Fruit fly (Drosophila melanogaster): Measurements from ENCODE around the gene CG43218.
A peak's percentile ranks its signal among the peaks of the same experiment; 100 is the strongest.

The CG43218 gene

dm6 chr3L:21257731-21258130, at the start of gene CG43218:
Gene CG43218, plus strand, starts transcription at chr3L:21258020.
- no peak for TF ChIP-seq pan (optimal IDR thresholded peaks at IDR 0.05)

dm6 chr3L:21209921-21210532, 47.8 kb upstream of the CG43218 start, which contains the start of the genes CG10510 and CG10508:
Gene CG10510, minus strand, starts transcription at chr3L:21210084.
Gene CG10508, plus strand, starts transcription at chr3L:21210215.
- TF ChIP-seq CG8478 (optimal IDR thresholded peaks at IDR 0.05) = no peak
- no peak for TF ChIP-seq usp (GFP tag; optimal IDR thresholded peaks at IDR 0.05)
- no peak for TF ChIP-seq Dll (optimal IDR thresholded peaks at IDR 0.05)
- TF ChIP-seq pan (optimal IDR thresholded peaks at IDR 0.05) = no peak
- no peak for TF ChIP-seq EcR (GFP tag; optimal IDR thresholded peaks at IDR 0.05)
- TF ChIP-seq psq (optimal IDR thresholded peaks at IDR 0.05) = no peak

dm6 chr3L:21216697-21217291, 41.0 kb upstream of the CG43218 start, which contains the start of the genes Trmt112 and Ilk:
Gene Trmt112, minus strand, starts transcription at chr3L:21216839.
Gene Ilk, plus strand, starts transcription at chr3L:21216901.
- no peak for TF ChIP-seq usp (GFP tag; optimal IDR thresholded peaks at IDR 0.05)
- TF ChIP-seq psq (optimal IDR thresholded peaks at IDR 0.05) = no peak
- no peak for TF ChIP-seq CG8478 (optimal IDR thresholded peaks at IDR 0.05)
- TF ChIP-seq Dll (optimal IDR thresholded peaks at IDR 0.05) = no peak
- TF ChIP-seq pan (optimal IDR thresholded peaks at IDR 0.05) = no peak
- no peak for TF ChIP-seq EcR (GFP tag; optimal IDR thresholded peaks at IDR 0.05)

dm6 chr3L:21219160-21219559, 38.7 kb upstream of the CG43218 start:
- no peak for TF ChIP-seq pan (optimal IDR thresholded peaks at IDR 0.05)
- no peak for TF ChIP-seq psq (optimal IDR thresholded peaks at IDR 0.05)
- no peak for TF ChIP-seq Dll (optimal IDR thresholded peaks at IDR 0.05)
- no peak for TF ChIP-seq EcR (GFP tag; optimal IDR thresholded peaks at IDR 0.05)
- no peak for TF ChIP-seq usp (GFP tag; optimal IDR thresholded peaks at IDR 0.05)
- TF ChIP-seq CG8478 (optimal IDR thresholded peaks at IDR 0.05) = no peak

- no peak for TF ChIP-seq Dll (optimal IDR thresholded peaks at IDR 0.05)
- no peak for TF ChIP-seq usp (GFP tag; optimal IDR thresholded peaks at IDR 0.05)
- no peak for TF ChIP-seq psq (optimal IDR thresholded peaks at IDR 0.05)
These were observed 37.7 kb upstream of the CG43218 start, which contains the start of gene CG43219 for dm6 chr3L:21220100-21220499. Gene CG43219, plus strand, starts transcription at chr3L:21220400.

- TF ChIP-seq CG8478 (optimal IDR thresholded peaks at IDR 0.05) = no peak
- no peak for TF ChIP-seq usp (GFP tag; optimal IDR thresholded peaks at IDR 0.05)
- TF ChIP-seq Dll (optimal IDR thresholded peaks at IDR 0.05) = no peak
- no peak for TF ChIP-seq pan (optimal IDR thresholded peaks at IDR 0.05)
- TF ChIP-seq psq (optimal IDR thresholded peaks at IDR 0.05) = no peak
- TF ChIP-seq EcR (GFP tag; optimal IDR thresholded peaks at IDR 0.05) = no peak
These were observed 34.6 kb upstream of the CG43218 start for dm6 chr3L:21223268-21223667.

- TF ChIP-seq EcR (GFP tag; optimal IDR thresholded peaks at IDR 0.05) = no peak
- TF ChIP-seq Dll (optimal IDR thresholded peaks at IDR 0.05) = no peak
- TF ChIP-seq CG8478 (optimal IDR thresholded peaks at IDR 0.05) = no peak
- TF ChIP-seq pan (optimal IDR thresholded peaks at IDR 0.05) = no peak
- no peak for TF ChIP-seq usp (GFP tag; optimal IDR thresholded peaks at IDR 0.05)
These were observed 33.5 kb upstream of the CG43218 start for dm6 chr3L:21224274-21224673.

dm6 chr3L:21224701-21225223, 33.1 kb upstream of the CG43218 start:
- TF ChIP-seq pan (optimal IDR thresholded peaks at IDR 0.05) (no peak), EcR (GFP tag; optimal IDR thresholded peaks at IDR 0.05) (peak; percentile 85 to 99), CG8478 (optimal IDR thresholded peaks at IDR 0.05) (no peak), usp (GFP tag; optimal IDR thresholded peaks at IDR 0.05) (no peak), Dll (optimal IDR thresholded peaks at IDR 0.05) (no peak), psq (optimal IDR thresholded peaks at IDR 0.05) (no peak)

- TF ChIP-seq CG8478 (optimal IDR thresholded peaks at IDR 0.05) = no peak
- peak in 1 of 2 experiments; percentile 97 for TF ChIP-seq EcR (GFP tag; optimal IDR thresholded peaks at IDR 0.05)
- TF ChIP-seq pan (optimal IDR thresholded peaks at IDR 0.05) = no peak
- no peak for TF ChIP-seq usp (GFP tag; optimal IDR thresholded peaks at IDR 0.05)
These were observed 32.2 kb upstream of the CG43218 start for dm6 chr3L:21225642-21226041.

- TF ChIP-seq pan (optimal IDR thresholded peaks at IDR 0.05) (no peak), psq (optimal IDR thresholded peaks at IDR 0.05) (no peak), usp (GFP tag; optimal IDR thresholded peaks at IDR 0.05) (no peak), CG8478 (optimal IDR thresholded peaks at IDR 0.05) (no peak), Dll (optimal IDR thresholded peaks at IDR 0.05) (no peak), EcR (GFP tag; optimal IDR thresholded peaks at IDR 0.05) (no peak)
These were observed 31.5 kb upstream of the CG43218 start, which contains the start of gene Eip78C for dm6 chr3L:21226309-21226708. Gene Eip78C, plus strand, starts transcription at chr3L:21226609.

dm6 chr3L:21229764-21230163, 28.1 kb upstream of the CG43218 start:
- TF ChIP-seq Dll (optimal IDR thresholded peaks at IDR 0.05) = no peak
- TF ChIP-seq EcR (GFP tag; optimal IDR thresholded peaks at IDR 0.05) = no peak
- no peak for TF ChIP-seq psq (optimal IDR thresholded peaks at IDR 0.05)
- TF ChIP-seq pan (optimal IDR thresholded peaks at IDR 0.05) = no peak
- TF ChIP-seq usp (GFP tag; optimal IDR thresholded peaks at IDR 0.05) = no peak
- TF ChIP-seq CG8478 (optimal IDR thresholded peaks at IDR 0.05) = no peak

- TF ChIP-seq usp (GFP tag; optimal IDR thresholded peaks at IDR 0.05) (no peak), pan (optimal IDR thresholded peaks at IDR 0.05) (no peak), Dll (optimal IDR thresholded peaks at IDR 0.05) (no peak), CG8478 (optimal IDR thresholded peaks at IDR 0.05) (no peak), EcR (GFP tag; optimal IDR thresholded peaks at IDR 0.05) (no peak), psq (optimal IDR thresholded peaks at IDR 0.05) (no peak)
These were observed 27.1 kb upstream of the CG43218 start for dm6 chr3L:21230762-21231161.
